Worm (Caenorhabditis elegans): ENCODE data around the gene F15G9.6.

Gene F15G9.6

DNA sequence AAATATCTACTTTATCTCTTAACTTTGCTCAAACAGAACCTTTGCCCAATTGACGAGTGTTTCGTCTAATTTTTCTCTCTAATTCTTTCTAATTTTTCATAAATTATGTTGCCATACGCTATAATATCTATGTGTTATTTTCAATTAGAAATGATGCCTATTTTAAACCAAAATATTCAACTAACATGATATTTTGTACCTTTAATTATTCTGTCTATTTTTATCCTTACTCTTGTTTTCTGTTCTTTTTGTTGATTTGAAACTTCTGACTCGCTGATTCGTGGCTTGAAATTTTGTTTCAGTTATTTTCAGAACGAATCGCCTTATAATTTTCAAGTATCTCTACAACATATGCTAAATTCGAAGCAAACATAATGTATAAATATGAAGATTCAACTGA, at the start of gene F15G9.6:
F15G9.6 (plus strand) TSS at position 301 of the 400 bp plus-strand sequence.
- TF ChIP-seq R02D3.7 (tag; optimal IDR thresholded peaks at IDR 0.05) (no peak), zfp-2 (tag; optimal IDR thresholded peaks at IDR 0.05) (no peak), Y105C5A.15 (GFP tag; IDR thresholded peaks at IDR 0.05) (no peak), lin-15B (tag; optimal IDR thresholded peaks at IDR 0.05) (no peak), ceh-28 (tag; optimal IDR thresholded peaks at IDR 0.05) (no peak), dmd-9 (GFP tag; IDR thresholded peaks at IDR 0.05) (no peak), aly-2 (tag; optimal IDR thresholded peaks at IDR 0.05) (no peak), daf-16 (GFP tag; optimal IDR thresholded peaks at IDR 0.05) (no peak), daf-16 (tag; optimal IDR thresholded peaks at IDR 0.05) (no peak), unc-130 (GFP tag; optimal IDR thresholded peaks at IDR 0.05) (no peak), ctbp-1 (GFP tag; IDR thresholded peaks at IDR 0.05) (no peak), pqm-1 (tag; optimal IDR thresholded peaks at IDR 0.05) (no peak), ztf-7 (tag; optimal IDR thresholded peaks at IDR 0.05) (no peak)

DNA sequence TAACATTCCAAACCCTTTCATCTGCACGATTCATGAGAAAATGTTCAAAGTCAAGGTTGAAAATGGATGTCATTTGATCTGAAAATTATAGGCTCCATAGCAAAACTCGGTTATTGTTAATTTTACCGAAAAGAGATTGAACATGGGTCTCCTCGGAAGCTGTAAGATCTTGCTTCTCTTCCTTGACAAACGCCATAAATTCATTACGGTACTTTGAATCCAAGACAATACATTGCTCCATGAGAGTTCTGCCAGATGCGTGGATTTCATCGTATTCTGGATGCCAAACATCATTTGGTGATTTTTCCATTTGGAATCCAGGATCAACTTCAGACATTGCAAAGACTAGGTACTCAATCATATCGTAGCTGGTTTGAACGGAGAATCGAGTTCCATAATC, 43.6 kb upstream of the F15G9.6 start:
- TF ChIP-seq ztf-7 (tag; optimal IDR thresholded peaks at IDR 0.05) (no peak), aha-1 (tag) (peak; percentile 93), nhr-28 (tag; optimal IDR thresholded peaks at IDR 0.05) (no peak), lsy-2 (tag; optimal IDR thresholded peaks at IDR 0.05) (no peak), nhr-76 (tag; optimal IDR thresholded peaks at IDR 0.05) (no peak), Y105C5A.15 (GFP tag; IDR thresholded peaks at IDR 0.05) (no peak)

DNA sequence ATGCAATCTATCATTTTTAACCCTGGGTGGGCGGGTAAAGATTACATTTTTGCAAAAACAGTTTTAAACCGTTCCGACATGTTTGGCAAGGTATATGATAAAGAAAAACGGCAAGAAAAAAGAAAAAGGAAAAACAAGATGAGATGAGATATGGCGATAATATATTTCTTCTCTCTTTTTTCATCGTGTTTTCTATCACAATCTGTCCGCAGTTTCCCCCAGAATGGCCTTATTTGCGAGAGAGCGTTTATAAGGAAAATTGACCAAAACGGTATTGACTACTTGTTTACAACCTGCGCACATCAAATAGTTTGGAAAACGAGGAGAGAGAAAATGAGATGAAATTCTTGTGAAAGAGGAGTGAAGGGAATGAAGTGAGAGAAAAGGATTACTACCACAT, 42.2 kb upstream of the F15G9.6 start:
- TF ChIP-seq nhr-11 (tag; optimal IDR thresholded peaks at IDR 0.05) (peak; percentile 11), hlh-11 (tag; optimal IDR thresholded peaks at IDR 0.05) (peak; percentile 43), nhr-28 (tag; optimal IDR thresholded peaks at IDR 0.05) (peak; percentile 61), gei-8 (GFP tag; optimal IDR thresholded peaks at IDR 0.05) (no peak), snpc-4 (tag; optimal IDR thresholded peaks at IDR 0.05) (no peak), hlh-30 (tag; optimal IDR thresholded peaks at IDR 0.05; ENCODE audit: insufficient read depth) (peak; percentile 22), ceh-44 (GFP tag; IDR thresholded peaks at IDR 0.05) (no peak), mxl-2 (GFP tag; conservative IDR thresholded peaks at IDR 0.05) (no peak), dmd-6 (GFP tag; IDR thresholded peaks at IDR 0.05) (0 out of 2 replicates have a peak, but pooled peaks have one; percentile 13)

DNA sequence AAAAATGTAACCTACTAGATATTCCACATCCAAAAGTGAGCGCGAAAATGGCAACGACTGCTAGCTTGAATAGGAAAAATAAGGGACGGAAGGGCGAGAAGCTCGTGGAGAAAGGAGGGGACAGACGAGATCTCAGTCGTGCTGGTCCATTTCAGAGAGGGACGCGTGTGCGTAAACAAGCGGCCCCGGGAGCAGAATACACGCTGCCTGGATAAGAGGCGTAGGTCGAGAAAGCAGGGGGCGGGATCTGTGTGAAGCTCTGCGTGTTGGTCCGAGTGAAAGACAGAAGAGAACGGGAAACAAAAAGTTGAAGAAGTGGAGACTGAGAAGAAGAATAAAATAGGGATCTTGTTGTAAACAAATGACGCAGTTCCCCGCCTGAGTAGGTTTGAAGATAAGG, 41.0 kb upstream of the F15G9.6 start, which contains the start of gene T14B1.1:
T14B1.1 (minus strand) TSS at position 170 of the 400 bp plus-strand sequence.
- TF ChIP-seq hmg-1.1 (GFP tag; IDR thresholded peaks at IDR 0.05) (peak; percentile 52; the same call in 1 of the 2 replicates), fkh-10 (GFP tag; optimal IDR thresholded peaks at IDR 0.05) (peak; percentile 59), mxl-3 (GFP tag; optimal IDR thresholded peaks at IDR 0.05) (peak; percentile 5), F49E8.2 (tag; optimal IDR thresholded peaks at IDR 0.05; ENCODE audit: borderline replicate concordance) (no peak), nhr-11 (tag; optimal IDR thresholded peaks at IDR 0.05) (peak; percentile 25), rbr-2 (tag; optimal IDR thresholded peaks at IDR 0.05) (peak; percentile 74), arid-1 (GFP tag; conservative IDR thresholded peaks at IDR 0.05) (no peak), unc-39 (tag; optimal IDR thresholded peaks at IDR 0.05) (no peak), hlh-11 (tag; optimal IDR thresholded peaks at IDR 0.05) (peak; percentile 26), tag-97 (GFP tag; IDR thresholded peaks at IDR 0.05) (no peak), daf-16 (GFP tag; optimal IDR thresholded peaks at IDR 0.05) (peak in 1 of 2 experiments; percentile 45), daf-16 (tag; optimal IDR thresholded peaks at IDR 0.05) (no peak), mep-1 (tag; optimal IDR thresholded peaks at IDR 0.05) (peak; percentile 64), set-16 (GFP tag; IDR thresholded peaks at IDR 0.05) (peak; percentile 64), unc-62 (GFP tag; optimal IDR thresholded peaks at IDR 0.05 in 1 of 2) (peak in 1 of 2 experiments; percentile 32), unc-62 (tag; optimal IDR thresholded peaks at IDR 0.05) (no peak), nhr-77 (tag; optimal IDR thresholded peaks at IDR 0.05) (no peak), D1046.2 (GFP tag; IDR thresholded peaks at IDR 0.05) (no peak), skn-1 (tag; optimal IDR thresholded peaks at IDR 0.05) (no peak), aha-1 (tag) (peak; percentile 98), mdl-1 (tag; optimal IDR thresholded peaks at IDR 0.05) (peak; percentile 2 to 69)

Measured in whole organism, L4 larva.